Fruit fly (Drosophila melanogaster): Measurements from ENCODE around the gene RnpS1.

Gene RnpS1

dm6 chr3R:9573812-9574587, 22.2 kb downstream of the RnpS1 start, which contains the start of gene CG9399 (continued):
- TF ChIP-seq zf30C (GFP tag; optimal IDR thresholded peaks at IDR 0.05) (peak; percentile 34), dan (GFP tag; IDR thresholded peaks at IDR 0.05) (peak; percentile 85), Stat92E (GFP tag; optimal IDR thresholded peaks at IDR 0.05) (peak in 1 of 3 experiments; percentile 36), MESR4 (GFP tag; optimal IDR thresholded peaks at IDR 0.05) (peak; percentile 77), CG18764 (GFP tag; optimal IDR thresholded peaks at IDR 0.05) (peak; percentile 93), lbe (GFP tag; optimal IDR thresholded peaks at IDR 0.05) (peak; percentile 95), Hsf (GFP tag; optimal IDR thresholded peaks at IDR 0.05) (peak; percentile 98), CG1603 (tag; optimal IDR thresholded peaks at IDR 0.05) (peak; percentile 83), C15 (GFP tag; IDR thresholded peaks at IDR 0.05) (peak; percentile 96), croc (GFP tag; conservative IDR thresholded peaks at IDR 0.05) (peak; percentile 95), klu (GFP tag; IDR thresholded peaks at IDR 0.05) (peak; percentile 95), CG7928 (GFP tag; optimal IDR thresholded peaks at IDR 0.05) (peak; percentile 72), CG12219 (GFP tag; optimal IDR thresholded peaks at IDR 0.05) (peak; percentile 90), Blimp-1 (GFP tag; optimal IDR thresholded peaks at IDR 0.05) (peak; percentile 95), CG4820 (GFP tag; optimal IDR thresholded peaks at IDR 0.05) (peak; percentile 96), sob (GFP tag; IDR thresholded peaks at IDR 0.05) (peak; percentile 98), CG2712 (tag; optimal IDR thresholded peaks at IDR 0.05) (peak; percentile 98), Doc2 (GFP tag; IDR thresholded peaks at IDR 0.05) (peak; percentile 85), CG18011 (GFP tag; optimal IDR thresholded peaks at IDR 0.05) (peak; percentile 90), peb (GFP tag; IDR thresholded peaks at IDR 0.05) (peak; percentile 95), CG3995 (GFP tag; optimal IDR thresholded peaks at IDR 0.05) (peak; percentile 74), ham (GFP tag; IDR thresholded peaks at IDR 0.05) (peak; percentile 88), CG10565 (GFP tag; optimal IDR thresholded peaks at IDR 0.05) (peak; percentile 81), chn (GFP tag; optimal IDR thresholded peaks at IDR 0.05) (peak; percentile 97), crc (GFP tag; optimal IDR thresholded peaks at IDR 0.05) (peak; percentile 86), Sry-β (GFP tag; optimal IDR thresholded peaks at IDR 0.05) (peak; percentile 97), CG12155 (GFP tag; optimal IDR thresholded peaks at IDR 0.05) (peak; percentile 95), CG4854 (GFP tag; optimal IDR thresholded peaks at IDR 0.05) (peak; percentile 91), jigr1 (GFP tag; IDR thresholded peaks at IDR 0.05) (peak; percentile 93), twi (tag; optimal IDR thresholded peaks at IDR 0.05) (peak; percentile 92), salm (tag; optimal IDR thresholded peaks at IDR 0.05) (peak; percentile 94), Oli (tag; optimal IDR thresholded peaks at IDR 0.05) (peak; percentile 97), CG8924 (tag; optimal IDR thresholded peaks at IDR 0.05) (peak; percentile 97), mirr (GFP tag; optimal IDR thresholded peaks at IDR 0.05) (peak; percentile 79), Bdp1 (GFP tag; optimal IDR thresholded peaks at IDR 0.05) (peak; percentile 90), CG7556 (GFP tag; optimal IDR thresholded peaks at IDR 0.05) (peak; percentile 97), Rx (GFP tag; IDR thresholded peaks at IDR 0.05) (peak; percentile 98), fu2 (GFP tag; optimal IDR thresholded peaks at IDR 0.05) (peak; percentile 92), Dfd (GFP tag; optimal IDR thresholded peaks at IDR 0.05) (no peak), Ets65A (GFP tag) (peak; percentile 99), CG16863 (GFP tag; optimal IDR thresholded peaks at IDR 0.05) (peak; percentile 93), CG6689 (GFP tag; IDR thresholded peaks at IDR 0.05) (peak; percentile 98), HmgD (GFP tag; optimal IDR thresholded peaks at IDR 0.05) (peak; percentile 30), CG9797 (GFP tag; optimal IDR thresholded peaks at IDR 0.05) (peak; percentile 47), disco-r (GFP tag; optimal IDR thresholded peaks at IDR 0.05) (peak; percentile 84), kni (GFP tag; optimal IDR thresholded peaks at IDR 0.05) (peak; percentile 79), unc-4 (GFP tag; IDR thresholded peaks at IDR 0.05; ENCODE audit: partially characterized antibody) (no peak), grau (tag; optimal IDR thresholded peaks at IDR 0.05) (peak; percentile 95), sima (GFP tag; optimal IDR thresholded peaks at IDR 0.05) (peak; percentile 83), Side (GFP tag; optimal IDR thresholded peaks at IDR 0.05) (peak; percentile 82)
